Worm (Caenorhabditis elegans) whole organism, L2 larva: ENCODE data around the gene snf-11.

ENCODE experiments used
- C34F6.9 ChIP-seq: fragments of 150-350 bp; optimal IDR thresholded peaks from 2 replicates; lab custom pipeline; 2014; ENCODE audit warnings: missing biosample characterization, missing genetic modification characterization
- F13H6.1 ChIP-seq: sonication (generic microtip); optimal IDR thresholded peaks from 2 replicates; lab custom pipeline; 2016; ENCODE audit warnings: missing genetic modification characterization, missing compliant biosample characterization
- R02D3.7 ChIP-seq: fragments of 150-350 bp; optimal IDR thresholded peaks from 2 replicates; lab custom pipeline; 2014; ENCODE audit warnings: missing biosample characterization, missing genetic modification characterization
- ZK546.5 ChIP-seq: sonication (generic microtip); optimal IDR thresholded peaks from 2 replicates; lab custom pipeline; 2017; ENCODE audit warnings: missing biosample characterization, missing genetic modification characterization
- aly-2 ChIP-seq: fragments of 150-350 bp; optimal IDR thresholded peaks from 2 replicates; lab custom pipeline; 2014; ENCODE audit warnings: missing biosample characterization, missing genetic modification characterization
- ama-1 ChIP-seq: fragments of 150-350 bp; optimal IDR thresholded peaks from 2 replicates; lab custom pipeline; 2018; ENCODE audit warnings: inconsistent platforms
- ceh-16 ChIP-seq: fragments of 150-350 bp; optimal IDR thresholded peaks from 2 replicates; lab custom pipeline; 2014; ENCODE audit warnings: missing biosample characterization, missing genetic modification characterization
- ceh-82 ChIP-seq: fragments of 150-350 bp; optimal IDR thresholded peaks from 2 replicates; lab custom pipeline; 2014; ENCODE audit warnings: missing biosample characterization, missing genetic modification characterization
- crh-2 ChIP-seq: sonication (generic microtip); optimal IDR thresholded peaks from 2 replicates; lab custom pipeline; 2017; ENCODE audit warnings: missing biosample characterization, missing genetic modification characterization
- dmd-4 ChIP-seq: sonication (generic microtip); optimal IDR thresholded peaks from 2 replicates; lab custom pipeline; 2017; ENCODE audit warnings: missing biosample characterization, missing genetic modification characterization
- egl-27 ChIP-seq: sonication (generic microtip); optimal IDR thresholded peaks from 3 replicates; lab custom pipeline; 2017; ENCODE audit warnings: missing biosample characterization, missing genetic modification reagents, missing genetic modification characterization
- elt-3 ChIP-seq: sonication (generic microtip); optimal IDR thresholded peaks from 2 replicates; lab custom pipeline; 2017; ENCODE audit warnings: missing biosample characterization, missing genetic modification characterization
- fos-1 ChIP-seq: fragments of 150-350 bp; optimal IDR thresholded peaks from 2 replicates; lab custom pipeline; 2014; ENCODE audit warnings: missing biosample characterization, missing genetic modification characterization
- gmeb-1 ChIP-seq: fragments of 150-350 bp; optimal IDR thresholded peaks from 2 replicates; lab custom pipeline; 2014; ENCODE audit warnings: missing biosample characterization, missing genetic modification characterization
- lin-11 ChIP-seq: fragments of 150-350 bp; sonication (generic microtip); optimal IDR thresholded peaks from 2 replicates; lab custom pipeline; 2014; ENCODE audit warnings: missing biosample characterization, missing genetic modification characterization, inconsistent platforms, mixed read lengths
- lin-13 ChIP-seq: fragments of 150-350 bp; optimal IDR thresholded peaks from 2 replicates; lab custom pipeline; 2014; ENCODE audit warnings: missing biosample characterization, missing genetic modification reagents, missing genetic modification characterization
- lin-39 ChIP-seq: fragments of 150-350 bp; optimal IDR thresholded peaks from 2 replicates; lab custom pipeline; 2014; ENCODE audit warnings: missing biosample characterization, missing genetic modification reagents, missing genetic modification characterization
- lsy-2 ChIP-seq, 2 experiments: fragments of 150-350 bp in 1 of 2; sonication (generic microtip) in 1 of 2; optimal IDR thresholded peaks; 2 replicates each; lab custom pipeline; 2014 to 2017; ENCODE audit warnings: missing biosample characterization in 2 of 2, missing genetic modification characterization in 2 of 2
- mab-5 ChIP-seq: fragments of 150-350 bp; optimal IDR thresholded peaks from 2 replicates; lab custom pipeline; 2014; ENCODE audit warnings: missing biosample characterization, missing genetic modification characterization
- mdl-1 ChIP-seq, 2 experiments: fragments of 150-350 bp in 1 of 2; sonication (generic microtip) in 1 of 2; optimal IDR thresholded peaks; 2 replicates each; lab custom pipeline; 2017; ENCODE audit warnings: missing biosample characterization in 2 of 2, missing genetic modification characterization in 2 of 2
- nhr-10 ChIP-seq: sonication (generic microtip); optimal IDR thresholded peaks from 2 replicates; lab custom pipeline; 2017; ENCODE audit warnings: missing biosample characterization, missing genetic modification characterization
- nhr-11 ChIP-seq: fragments of 150-350 bp; optimal IDR thresholded peaks from 2 replicates; lab custom pipeline; 2014; ENCODE audit warnings: missing biosample characterization, missing genetic modification characterization
- nhr-12 ChIP-seq: fragments of 150-350 bp; optimal IDR thresholded peaks from 2 replicates; lab custom pipeline; 2014; ENCODE audit warnings: missing biosample characterization, missing genetic modification characterization
- nhr-21 ChIP-seq: fragments of 150-350 bp; optimal IDR thresholded peaks from 2 replicates; lab custom pipeline; 2014; ENCODE audit warnings: missing biosample characterization, missing genetic modification characterization
- nhr-23 ChIP-seq: fragments of 150-350 bp; optimal IDR thresholded peaks from 2 replicates; lab custom pipeline; 2014; ENCODE audit warnings: missing biosample characterization, missing genetic modification reagents, missing genetic modification characterization
- nhr-237 ChIP-seq: fragments of 150-350 bp; optimal IDR thresholded peaks from 2 replicates; lab custom pipeline; 2014; ENCODE audit warnings: missing biosample characterization, missing genetic modification characterization
- nhr-25 ChIP-seq: fragments of 150-350 bp; sonication (generic microtip); optimal IDR thresholded peaks from 3 replicates; lab custom pipeline; 2014; ENCODE audit warnings: missing biosample characterization, missing genetic modification characterization
- nhr-6 ChIP-seq: fragments of 150-350 bp; optimal IDR thresholded peaks from 2 replicates; lab custom pipeline; 2014; ENCODE audit warnings: missing biosample characterization, missing genetic modification characterization
- nhr-77 ChIP-seq: fragments of 150-350 bp; optimal IDR thresholded peaks from 2 replicates; lab custom pipeline; 2014; ENCODE audit warnings: missing biosample characterization, missing genetic modification characterization
- peb-1 ChIP-seq: fragments of 150-350 bp; optimal IDR thresholded peaks from 2 replicates; lab custom pipeline; 2014; ENCODE audit warnings: missing biosample characterization, missing genetic modification characterization
- sem-4 ChIP-seq: fragments of 150-350 bp; optimal IDR thresholded peaks from 2 replicates; lab custom pipeline; 2014; ENCODE audit warnings: missing biosample characterization, missing genetic modification reagents, missing genetic modification characterization
- skn-1 ChIP-seq: sonication (generic microtip); optimal IDR thresholded peaks from 2 replicates; lab custom pipeline; 2017; ENCODE audit warnings: missing biosample characterization, missing genetic modification characterization
- sma-3 ChIP-seq: sonication (generic microtip); optimal IDR thresholded peaks from 2 replicates; lab custom pipeline; 2016; ENCODE audit warnings: missing genetic modification reagents, missing genetic modification characterization, missing compliant biosample characterization
- sma-9 ChIP-seq, 2 experiments: fragments of 150-350 bp in 1 of 2; sonication (generic microtip) in 1 of 2; optimal IDR thresholded peaks; 2 replicates each; lab custom pipeline; 2014 to 2016; ENCODE audit warnings: missing genetic modification characterization in 2 of 2, mild to moderate bottlenecking in 1 of 2, missing biosample characterization in 1 of 2, missing compliant biosample characterization in 1 of 2, missing genetic modification reagents in 1 of 2, moderate library complexity in 1 of 2
- unc-55 ChIP-seq: fragments of 150-350 bp; sonication (generic microtip); optimal IDR thresholded peaks from 3 replicates; lab custom pipeline; 2014; ENCODE audit warnings: missing biosample characterization, missing genetic modification reagents, missing genetic modification characterization
- unc-62 ChIP-seq: fragments of 150-350 bp; optimal IDR thresholded peaks from 2 replicates; lab custom pipeline; 2014; ENCODE audit warnings: missing biosample characterization, missing genetic modification reagents, missing genetic modification characterization
- zag-1 ChIP-seq: fragments of 150-350 bp; optimal IDR thresholded peaks from 2 replicates; lab custom pipeline; 2014; ENCODE audit warnings: missing biosample characterization, missing genetic modification characterization
- ztf-1 ChIP-seq: fragments of 200-800 bp; sonication (Bioruptor generic); conservative IDR thresholded peaks from 2 replicates; pipeline ENCODE4 v1.3.6; 2022; ENCODE audit warnings: missing genetic modification characterization, missing compliant biosample characterization
- ztf-4 ChIP-seq: fragments of 150-350 bp; optimal IDR thresholded peaks from 2 replicates; lab custom pipeline; 2014; ENCODE audit warnings: missing biosample characterization, missing genetic modification characterization

The snf-11 gene

DNA sequence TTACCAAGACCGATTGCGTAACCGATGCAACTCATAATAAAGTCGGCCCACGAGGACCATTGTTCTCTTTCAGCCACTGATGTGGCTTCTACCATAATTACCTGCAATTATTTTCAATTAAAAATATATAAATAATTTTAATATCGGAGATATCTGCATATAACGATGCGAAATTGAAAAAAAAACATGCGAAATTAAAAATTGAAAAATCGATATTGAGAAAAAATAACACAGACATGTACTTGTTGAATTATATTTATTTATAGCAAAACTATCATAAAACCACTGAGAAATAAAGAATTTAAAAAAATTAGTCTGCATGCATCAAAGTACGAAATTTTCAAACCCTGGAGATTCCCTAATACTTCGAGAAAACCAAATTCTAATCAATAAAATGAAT, at the start of gene snf-11:
snf-11 (minus strand) TSS at position 101 of the 400 bp plus-strand sequence.
- TF ChIP-seq ztf-4 (tag; lab: Kevin White, UChicago) (no peak), dmd-4 (tag; lab: Kevin White, UChicago) (no peak)

DNA sequence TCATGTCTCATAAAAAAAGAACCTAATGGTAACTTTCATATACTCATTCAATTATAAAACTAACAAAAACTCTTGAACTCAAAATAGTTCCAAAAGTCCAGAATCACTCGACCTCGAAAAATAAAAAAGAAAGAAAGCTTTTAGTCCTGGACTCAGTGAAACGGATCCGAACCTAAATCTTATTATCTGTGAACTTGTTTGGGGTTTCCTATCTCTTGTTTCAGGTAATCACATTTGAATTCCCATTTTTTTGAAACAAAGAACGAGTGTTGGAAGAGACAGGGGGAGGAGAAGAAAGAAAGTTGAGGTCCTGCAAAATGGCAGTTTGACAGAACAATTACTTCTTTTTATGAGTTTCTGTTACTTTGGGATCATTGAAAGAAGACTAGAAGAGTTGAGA, 46.0 kb upstream of the snf-11 start:
- TF ChIP-seq crh-2 (tag; lab: Kevin White, UChicago), result no peak
- no peak for TF ChIP-seq egl-27 (tag; lab: Kevin White, UChicago)
- no peak for TF ChIP-seq nhr-25 (tag; lab: Kevin White, UChicago)
- no peak for TF ChIP-seq C34F6.9
- no peak for TF ChIP-seq nhr-23 (tag; lab: Kevin White, UChicago)
- no peak for TF ChIP-seq aly-2 (tag; lab: Kevin White, UChicago)
- TF ChIP-seq nhr-21 (tag; lab: Kevin White, UChicago), result no peak
- TF ChIP-seq, all 48 proteins: peak for 0

DNA sequence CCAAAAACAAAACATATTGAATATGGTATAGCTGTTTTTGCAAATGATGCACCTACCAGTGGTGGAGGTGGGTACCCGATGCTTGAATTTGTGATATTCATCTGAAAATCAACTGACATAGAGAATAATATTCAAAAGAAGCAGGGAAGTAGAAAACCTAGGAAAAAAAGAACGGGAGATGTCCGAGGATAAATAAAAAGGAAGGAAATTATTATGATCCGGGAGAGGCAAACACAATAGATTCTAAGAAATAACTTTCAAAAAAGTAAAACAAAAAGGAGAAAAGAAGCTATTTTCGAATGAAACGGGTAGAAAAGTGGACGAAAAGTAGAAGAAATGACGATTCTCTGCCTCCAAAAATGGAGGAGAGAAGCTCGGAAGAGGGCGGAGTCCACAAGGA, 44.6 kb upstream of the snf-11 start, which contains the start of gene npr-25:
npr-25 (minus strand) TSS at position 101 of the 400 bp plus-strand sequence.
- no peak for TF ChIP-seq elt-3 (tag; lab: Kevin White, UChicago)
- TF ChIP-seq ztf-1 (GFP tag; lab: Robert Waterston, UW), result no peak
- no peak for TF ChIP-seq sma-9 (GFP tag; optimal IDR thresholded peaks at IDR 0.05; lab: Kevin White, UChicago)
- no peak for TF ChIP-seq sma-9 (tag; optimal IDR thresholded peaks at IDR 0.05; lab: Kevin White, UChicago)
- no peak for TF ChIP-seq zag-1 (tag; lab: Kevin White, UChicago)
- no peak for TF ChIP-seq nhr-10
- TF ChIP-seq ztf-4 (tag; lab: Kevin White, UChicago), result no peak
- TF ChIP-seq peb-1 (tag; lab: Kevin White, UChicago), result no peak
- no peak for TF ChIP-seq lin-11 (tag; lab: Kevin White, UChicago)
- TF ChIP-seq R02D3.7 (tag; lab: Kevin White, UChicago), result no peak
- no peak for TF ChIP-seq lsy-2 (tag; optimal IDR thresholded peaks at IDR 0.05; lab: Kevin White, UChicago)
- no peak for TF ChIP-seq nhr-77 (tag; lab: Kevin White, UChicago)
- no peak for TF ChIP-seq mab-5 (tag; lab: Kevin White, UChicago)
- no peak for TF ChIP-seq aly-2 (tag; lab: Kevin White, UChicago)
- TF ChIP-seq skn-1 (tag; lab: Kevin White, UChicago), result no peak
- TF ChIP-seq ama-1 (lab: Kevin White, UChicago), result no peak
- no peak for TF ChIP-seq lin-13 (GFP tag; lab: Kevin White, UChicago)
- TF ChIP-seq dmd-4 (tag; lab: Kevin White, UChicago), result no peak
- no peak for TF ChIP-seq gmeb-1 (tag; lab: Kevin White, UChicago)

DNA sequence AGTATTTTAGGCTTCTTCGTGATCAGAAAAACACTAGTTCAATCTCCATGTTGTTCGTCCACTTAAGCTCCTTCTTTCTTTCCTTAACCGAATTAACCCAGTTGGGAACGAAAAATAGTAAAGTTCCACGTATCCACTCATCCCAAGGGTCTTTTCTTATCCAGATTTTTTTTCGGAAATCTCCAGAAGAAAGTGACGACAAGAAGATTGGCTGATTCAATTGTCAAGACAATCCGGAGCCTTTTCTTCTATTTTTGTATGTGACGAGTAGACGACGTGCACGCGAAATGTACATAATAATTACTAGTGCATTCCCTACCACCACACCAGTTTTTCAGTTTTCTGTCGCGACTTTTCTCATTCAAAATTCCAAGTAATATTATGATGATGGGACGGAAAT, 43.0 kb upstream of the snf-11 start:
- TF ChIP-seq nhr-77 (tag; lab: Kevin White, UChicago) (no peak), lsy-2 (tag; optimal IDR thresholded peaks at IDR 0.05; lab: Kevin White, UChicago) (no peak), nhr-11 (tag; lab: Kevin White, UChicago) (no peak), lin-11 (tag; lab: Kevin White, UChicago) (no peak), nhr-237 (tag; lab: Kevin White, UChicago) (no peak), sma-3 (no peak), peb-1 (tag; lab: Kevin White, UChicago) (no peak), lin-39 (tag; lab: Kevin White, UChicago) (no peak), F13H6.1 (no peak), skn-1 (tag; lab: Kevin White, UChicago) (no peak), egl-27 (tag; lab: Kevin White, UChicago) (no peak), ztf-4 (tag; lab: Kevin White, UChicago) (no peak), unc-55 (GFP tag; lab: Kevin White, UChicago) (no peak)

DNA sequence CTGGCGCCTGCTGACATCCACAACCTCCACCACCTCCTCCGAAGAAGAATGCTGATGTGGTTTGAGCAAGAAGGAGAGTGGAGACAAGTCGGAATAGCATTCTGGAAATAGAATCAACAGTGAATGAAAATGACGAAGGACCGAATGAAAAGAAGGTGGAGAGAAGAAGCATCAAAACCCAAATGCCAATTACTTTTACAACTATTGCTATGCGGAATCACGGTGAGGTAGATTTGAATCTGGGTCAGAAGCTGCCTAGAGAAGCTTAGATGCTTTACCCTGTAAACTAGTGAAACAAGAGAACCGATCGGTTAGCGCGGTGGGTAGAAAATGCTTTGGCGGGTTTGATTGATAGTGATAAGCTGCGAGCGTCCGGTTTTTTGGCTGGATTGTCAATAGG, 38.7 kb upstream of the snf-11 start, which contains the start of gene grl-7:
grl-7 (minus strand) TSS at position 101 of the 400 bp plus-strand sequence.
- no peak for TF ChIP-seq nhr-237 (tag; lab: Kevin White, UChicago)
- no peak for TF ChIP-seq sma-9 (GFP tag; optimal IDR thresholded peaks at IDR 0.05; lab: Kevin White, UChicago)
- no peak for TF ChIP-seq sma-9 (tag; optimal IDR thresholded peaks at IDR 0.05; lab: Kevin White, UChicago)
- TF ChIP-seq unc-62, result no peak
- TF ChIP-seq fos-1 (tag; lab: Kevin White, UChicago), result no peak
- no peak for TF ChIP-seq ceh-82
- no peak for TF ChIP-seq nhr-6 (tag; lab: Kevin White, UChicago)
- no peak for TF ChIP-seq nhr-11 (tag; lab: Kevin White, UChicago)
- no peak for TF ChIP-seq peb-1 (tag; lab: Kevin White, UChicago)
- TF ChIP-seq ceh-16 (tag; lab: Kevin White, UChicago), result no peak
- TF ChIP-seq sem-4 (tag; lab: Kevin White, UChicago), result no peak
- no peak for TF ChIP-seq ZK546.5 (tag; lab: Kevin White, UChicago)
- no peak for TF ChIP-seq aly-2 (tag; lab: Kevin White, UChicago)
- no peak for TF ChIP-seq ama-1 (lab: Kevin White, UChicago)
- TF ChIP-seq sma-3, result no peak
- TF ChIP-seq nhr-77 (tag; lab: Kevin White, UChicago), result no peak
- TF ChIP-seq dmd-4 (tag; lab: Kevin White, UChicago), result no peak
- TF ChIP-seq nhr-12, result no peak
- TF ChIP-seq mdl-1 (tag; optimal IDR thresholded peaks at IDR 0.05; lab: Kevin White, UChicago), result no peak
- no peak for TF ChIP-seq gmeb-1 (tag; lab: Kevin White, UChicago)
